Fruit fly (Drosophila melanogaster): ENCODE data around the gene RFeSP.
A peak's percentile ranks its signal among the peaks of the same experiment; 100 is the strongest.

Gene RFeSP

DNA sequence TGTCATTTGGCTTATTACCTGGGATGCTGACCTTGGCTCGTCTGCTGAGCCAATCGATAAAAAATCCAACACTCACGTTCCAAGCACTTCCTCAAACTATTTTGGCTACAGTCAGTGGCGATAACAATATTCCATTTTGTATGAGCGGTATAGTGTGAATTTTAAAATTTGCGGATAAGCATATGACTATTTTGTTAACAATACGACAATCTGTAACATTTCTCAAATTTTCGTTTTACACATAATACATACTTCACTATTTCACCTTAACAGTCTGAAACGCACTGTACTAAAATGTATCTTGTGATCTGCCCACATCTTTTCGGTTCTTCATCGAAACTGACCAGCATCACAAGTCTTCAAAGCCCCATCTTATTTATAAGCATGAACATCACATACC lies 34.7 kb downstream of the RFeSP start (continued):
- peak; percentile 89 for TF ChIP-seq CG9932 (GFP tag; IDR thresholded peaks at IDR 0.05)
- TF ChIP-seq Chrac-16 (GFP tag; optimal IDR thresholded peaks at IDR 0.05): peak; percentile 58
- TF ChIP-seq Doc2 (GFP tag; IDR thresholded peaks at IDR 0.05): peak; percentile 59
- peak; percentile 23 for TF ChIP-seq Fer2 (tag; optimal IDR thresholded peaks at IDR 0.05)
- peak; percentile 64 for TF ChIP-seq pho (GFP tag; optimal IDR thresholded peaks at IDR 0.05)
- 0 out of 2 replicates have a peak, but pooled peaks have one; percentile 7 for TF ChIP-seq ham (GFP tag; IDR thresholded peaks at IDR 0.05)
- peak; percentile 63 for TF ChIP-seq Xbp1 (GFP tag; optimal IDR thresholded peaks at IDR 0.05)
- no peak for TF ChIP-seq tup (GFP tag; optimal IDR thresholded peaks at IDR 0.05)
- peak; percentile 11 for TF ChIP-seq Atf3 (GFP tag; optimal IDR thresholded peaks at IDR 0.05)
- TF ChIP-seq ftz-f1 (GFP tag; optimal IDR thresholded peaks at IDR 0.05): no peak
- TF ChIP-seq seq (GFP tag; IDR thresholded peaks at IDR 0.05): peak; percentile 72
- TF ChIP-seq CG7987 (GFP tag; optimal IDR thresholded peaks at IDR 0.05): peak; percentile 32
- TF ChIP-seq klu (GFP tag; IDR thresholded peaks at IDR 0.05): peak; percentile 60; the same call in 1 of the 2 replicates
- no peak for TF ChIP-seq dimm (GFP tag; IDR thresholded peaks at IDR 0.05)
- peak; percentile 27 for TF ChIP-seq CG1233 (GFP tag; optimal IDR thresholded peaks at IDR 0.05)
- peak; percentile 66 for TF ChIP-seq CG4854 (GFP tag; optimal IDR thresholded peaks at IDR 0.05)
- no peak for TF ChIP-seq CG2712 (tag; optimal IDR thresholded peaks at IDR 0.05)
- TF ChIP-seq tgo (GFP tag; IDR thresholded peaks at IDR 0.05): peak; percentile 72; the same call in 2 of the 3 replicates
- TF ChIP-seq CG11093 (GFP tag; IDR thresholded peaks at IDR 0.05): no peak
- TF ChIP-seq Bteb2 (GFP tag; optimal IDR thresholded peaks at IDR 0.05): peak; percentile 51
- TF ChIP-seq CG30020 (tag; optimal IDR thresholded peaks at IDR 0.05): no peak
- TF ChIP-seq CG12942 (GFP tag; optimal IDR thresholded peaks at IDR 0.05): peak; percentile 11
- peak; percentile 61; the same call in 1 of the 2 replicates for TF ChIP-seq cas (GFP tag; IDR thresholded peaks at IDR 0.05)
- TF ChIP-seq CG1529 (GFP tag; optimal IDR thresholded peaks at IDR 0.05): no peak
- no peak for TF ChIP-seq trem (tag; optimal IDR thresholded peaks at IDR 0.05)
- TF ChIP-seq Rx (GFP tag; IDR thresholded peaks at IDR 0.05): peak; percentile 23; the same call in 1 of the 2 replicates
- TF ChIP-seq HHEX (GFP tag; optimal IDR thresholded peaks at IDR 0.05): peak; percentile 56
- peak; percentile 19 for TF ChIP-seq CG12744 (GFP tag; optimal IDR thresholded peaks at IDR 0.05)
- TF ChIP-seq CG6765 (GFP tag; optimal IDR thresholded peaks at IDR 0.05): peak; percentile 33
- peak; percentile 81 for TF ChIP-seq CG18599 (GFP tag; optimal IDR thresholded peaks at IDR 0.05)
- no peak for TF ChIP-seq lov (optimal IDR thresholded peaks at IDR 0.05)
- TF ChIP-seq lov (GFP tag; IDR thresholded peaks at IDR 0.05): no peak
- peak; percentile 83 for TF ChIP-seq Atf6 (GFP tag; IDR thresholded peaks at IDR 0.05)
- TF ChIP-seq CG1603 (tag; optimal IDR thresholded peaks at IDR 0.05): peak; percentile 74
- TF ChIP-seq CG10543 (GFP tag; optimal IDR thresholded peaks at IDR 0.05): peak; percentile 30
- peak; percentile 78 for TF ChIP-seq H2.0 (GFP tag; IDR thresholded peaks at IDR 0.05)
- TF ChIP-seq sr (GFP tag; IDR thresholded peaks at IDR 0.05): 0 out of 3 replicates have a peak, but pooled peaks have one; percentile 31
- peak; percentile 50 for TF ChIP-seq Dad (GFP tag; optimal IDR thresholded peaks at IDR 0.05)
- peak; percentile 57 for TF ChIP-seq CG14667 (GFP tag; IDR thresholded peaks at IDR 0.05)
- TF ChIP-seq TFAM (GFP tag; optimal IDR thresholded peaks at IDR 0.05): no peak
- peak; percentile 67; the same call in 2 of the 3 replicates for TF ChIP-seq CG34422 (GFP tag; IDR thresholded peaks at IDR 0.05)
- peak; percentile 66; the same call in 1 of the 2 replicates for TF ChIP-seq stc (GFP tag; IDR thresholded peaks at IDR 0.05)
- TF ChIP-seq btn (GFP tag; optimal IDR thresholded peaks at IDR 0.05): peak; percentile 16
- TF ChIP-seq HLH4C (GFP tag; IDR thresholded peaks at IDR 0.05; ENCODE audit: partially characterized antibody): no peak
- TF ChIP-seq al (GFP tag; IDR thresholded peaks at IDR 0.05): peak; percentile 79
- TF ChIP-seq dpn (GFP tag; optimal IDR thresholded peaks at IDR 0.05): peak; percentile 72 to 75
- TF ChIP-seq exex (tag; optimal IDR thresholded peaks at IDR 0.05): peak; percentile 34
- peak; percentile 32 for TF ChIP-seq Nf-YB (GFP tag; optimal IDR thresholded peaks at IDR 0.05)
- no peak for TF ChIP-seq fru (optimal IDR thresholded peaks at IDR 0.05)
- peak; percentile 49 for TF ChIP-seq CG4424 (GFP tag; optimal IDR thresholded peaks at IDR 0.05)
- TF ChIP-seq crc (GFP tag; optimal IDR thresholded peaks at IDR 0.05): peak; percentile 66
- TF ChIP-seq CG17568 (GFP tag; optimal IDR thresholded peaks at IDR 0.05): peak; percentile 53

All from whole organism, embryonic.